Fruit fly (Drosophila melanogaster): ENCODE measurements around the gene CG9961.

CG9961 gene

dm6 chr2L:2748480-2749143 is 3.9 kb upstream of the CG9961 start:
- TF ChIP-seq CG6163 (GFP tag; IDR thresholded peaks at IDR 0.05) (peak; percentile 81), salr (GFP tag; optimal IDR thresholded peaks at IDR 0.05) (peak; percentile 17 to 73), fkh (GFP tag; optimal IDR thresholded peaks at IDR 0.05) (no peak), CG31627 (GFP tag; optimal IDR thresholded peaks at IDR 0.05) (peak; percentile 85), net (GFP tag; optimal IDR thresholded peaks at IDR 0.05) (no peak), svp (GFP tag) (peak; percentile 97), Lpt (GFP tag; optimal IDR thresholded peaks at IDR 0.05) (peak; percentile 77), CG6792 (GFP tag; optimal IDR thresholded peaks at IDR 0.05) (peak; percentile 82), CG8119 (GFP tag; IDR thresholded peaks at IDR 0.05) (peak; percentile 88), CG10669 (GFP tag; optimal IDR thresholded peaks at IDR 0.05) (peak; percentile 77), Blimp-1 (GFP tag; optimal IDR thresholded peaks at IDR 0.05) (peak; percentile 82), CG16779 (tag; optimal IDR thresholded peaks at IDR 0.05) (no peak), Sox15 (GFP tag; optimal IDR thresholded peaks at IDR 0.05) (peak; percentile 79), Sox102F (GFP tag; optimal IDR thresholded peaks at IDR 0.05) (no peak), pdm3 (GFP tag; optimal IDR thresholded peaks at IDR 0.05) (no peak), lz (GFP tag; optimal IDR thresholded peaks at IDR 0.05) (peak; percentile 87), spab (GFP tag; optimal IDR thresholded peaks at IDR 0.05) (no peak), CG8632 (GFP tag; optimal IDR thresholded peaks at IDR 0.05) (peak; percentile 89), Hr4 (GFP tag; optimal IDR thresholded peaks at IDR 0.05) (no peak), Smox (GFP tag; optimal IDR thresholded peaks at IDR 0.05) (no peak), Eip75B (GFP tag; optimal IDR thresholded peaks at IDR 0.05) (no peak), Hr39 (GFP tag; optimal IDR thresholded peaks at IDR 0.05) (peak; percentile 88), cyc (GFP tag; optimal IDR thresholded peaks at IDR 0.05) (peak; percentile 85), vri (GFP tag; optimal IDR thresholded peaks at IDR 0.05) (no peak), ss (GFP tag; optimal IDR thresholded peaks at IDR 0.05) (peak in 1 of 2 experiments; percentile 87), dac (GFP tag; optimal IDR thresholded peaks at IDR 0.05) (no peak), Gug (GFP tag; IDR thresholded peaks at IDR 0.05) (peak; percentile 67), achi (GFP tag; optimal IDR thresholded peaks at IDR 0.05) (peak; percentile 86), CG4318 (GFP tag; optimal IDR thresholded peaks at IDR 0.05) (no peak), CG11294 (GFP tag; IDR thresholded peaks at IDR 0.05) (peak; percentile 70), CG7368 (GFP tag; optimal IDR thresholded peaks at IDR 0.05) (peak; percentile 78), CG6276 (GFP tag; optimal IDR thresholded peaks at IDR 0.05) (no peak), CG34406 (GFP tag; optimal IDR thresholded peaks at IDR 0.05) (peak; percentile 85), topi (GFP tag; optimal IDR thresholded peaks at IDR 0.05) (peak; percentile 87), CG1621 (tag; optimal IDR thresholded peaks at IDR 0.05) (peak; percentile 76), fd59A (GFP tag; optimal IDR thresholded peaks at IDR 0.05) (peak; percentile 68), CG6854 (GFP tag; optimal IDR thresholded peaks at IDR 0.05) (peak; percentile 72), CG6808 (GFP tag; optimal IDR thresholded peaks at IDR 0.05) (peak; percentile 77), fd85E (GFP tag; optimal IDR thresholded peaks at IDR 0.05) (no peak), OdsH (GFP tag; optimal IDR thresholded peaks at IDR 0.05) (no peak), Eip93F (GFP tag; optimal IDR thresholded peaks at IDR 0.05) (no peak), esn (GFP tag; optimal IDR thresholded peaks at IDR 0.05) (peak; percentile 86), Ets96B (tag; optimal IDR thresholded peaks at IDR 0.05) (peak; percentile 79), acj6 (GFP tag; optimal IDR thresholded peaks at IDR 0.05) (peak; percentile 80), CG3032 (tag; optimal IDR thresholded peaks at IDR 0.05) (peak; percentile 93), CG10631 (GFP tag; optimal IDR thresholded peaks at IDR 0.05) (peak; percentile 91), Hr38 (GFP tag; optimal IDR thresholded peaks at IDR 0.05) (no peak), CG3919 (GFP tag; optimal IDR thresholded peaks at IDR 0.05) (peak; percentile 90), CG32006 (GFP tag; optimal IDR thresholded peaks at IDR 0.05) (peak; percentile 88), CG11902 (GFP tag; optimal IDR thresholded peaks at IDR 0.05) (peak; percentile 81), CG15336 (GFP tag; IDR thresholded peaks at IDR 0.05) (peak; percentile 88; the same call in 1 of the 2 replicates)

All from whole organism, prepupa.